Worm (Caenorhabditis elegans) whole organism, midembryonic: ENCODE data around the gene xol-1.

Source experiments
- T22C8.4 ChIP-seq: fragments of 200-800 bp; sonication (Bioruptor generic); IDR thresholded peaks from 2 replicates; pipeline ENCODE4 v1.3.6; 2022; ENCODE audit warnings: missing genetic modification characterization, missing compliant biosample characterization
- cog-1 ChIP-seq: sonication (generic microtip); optimal IDR thresholded peaks from 2 replicates; lab custom pipeline; 2016; ENCODE audit warnings: missing genetic modification characterization, missing compliant biosample characterization
- flt-1 ChIP-seq: fragments of 200-800 bp; sonication (Bioruptor generic); IDR thresholded peaks from 2 replicates; pipeline ENCODE4 v1.3.6; 2022; ENCODE audit warnings: missing genetic modification characterization, missing compliant biosample characterization
- klf-2 ChIP-seq: fragments of 200-800 bp; sonication (Bioruptor generic); conservative IDR thresholded peaks from 2 replicates; pipeline ENCODE4 v1.3.6; 2022; ENCODE audit warnings: missing genetic modification reagents, missing genetic modification characterization, missing compliant biosample characterization
- med-1 ChIP-seq: sonication (generic microtip); optimal IDR thresholded peaks from 2 replicates; lab custom pipeline; 2017; ENCODE audit warnings: missing genetic modification characterization, mild to moderate bottlenecking, missing compliant biosample characterization, antibody characterized with exemption, missing genetic modification reagents; ENCODE audit not compliant: insufficient read depth
- ref-1 ChIP-seq: fragments of 200-800 bp; sonication (Bioruptor generic); conservative IDR thresholded peaks from 2 replicates; pipeline ENCODE4 v1.3.6; 2022; ENCODE audit warnings: missing genetic modification reagents, missing genetic modification characterization, missing compliant biosample characterization
- tab-1 ChIP-seq: fragments of 200-800 bp; sonication (Bioruptor generic); IDR thresholded peaks from 2 replicates; pipeline ENCODE4 v1.3.6; 2022; ENCODE audit warnings: missing genetic modification characterization, missing compliant biosample characterization
- ztf-23 ChIP-seq: fragments of 200-800 bp; sonication (Bioruptor generic); IDR thresholded peaks from 2 replicates; pipeline ENCODE4 v1.3.6; 2022; ENCODE audit warnings: missing genetic modification reagents, missing genetic modification characterization, missing compliant biosample characterization
- ztf-29 ChIP-seq: fragments of 200-800 bp; sonication (Bioruptor generic); IDR thresholded peaks from 2 replicates; pipeline ENCODE4 v1.3.6; 2022; ENCODE audit warnings: missing genetic modification reagents, missing genetic modification characterization, missing compliant biosample characterization

xol-1 gene

ce11 chrX:8057791-8058270 lies 16.7 kb downstream of the xol-1 start, which contains the start of gene dim-1:
dim-1 (minus strand) TSS chrX:8058220.
- TF ChIP-seq T22C8.4 (GFP tag; lab: Robert Waterston, UW) (no peak), ref-1 (no peak), ztf-23 (no peak), cog-1 (no peak), tab-1 (no peak), ztf-29 (no peak), klf-2 (no peak), med-1 (GFP tag; lab: Kevin White, UChicago) (no peak), flt-1 (GFP tag; lab: Robert Waterston, UW) (no peak)

- no peak for TF ChIP-seq ref-1
- no peak for TF ChIP-seq T22C8.4 (GFP tag; lab: Robert Waterston, UW)
- no peak for TF ChIP-seq klf-2
- no peak for TF ChIP-seq med-1 (GFP tag; lab: Kevin White, UChicago)
- no peak for TF ChIP-seq tab-1
- TF ChIP-seq ztf-29 = no peak
- no peak for TF ChIP-seq ztf-23
Measured at ce11 chrX:8059999-8060398, 18.9 kb downstream of the xol-1 start.

ce11 chrX:8060823-8061222 lies 19.7 kb downstream of the xol-1 start, which contains the start of gene C18A11.3:
C18A11.3 (plus strand) TSS chrX:8061123.
- TF ChIP-seq T22C8.4 (GFP tag; lab: Robert Waterston, UW) (no peak), ztf-23 (no peak), med-1 (GFP tag; lab: Kevin White, UChicago) (no peak), cog-1 (no peak), flt-1 (GFP tag; lab: Robert Waterston, UW) (no peak), klf-2 (no peak), tab-1 (no peak), ref-1 (no peak), ztf-29 (no peak)

- TF ChIP-seq tab-1 (no peak), T22C8.4 (GFP tag; lab: Robert Waterston, UW) (no peak), ref-1 (no peak), flt-1 (GFP tag; lab: Robert Waterston, UW) (no peak), cog-1 (no peak), med-1 (GFP tag; lab: Kevin White, UChicago) (no peak), ztf-23 (no peak), ztf-29 (no peak)
Measured at ce11 chrX:8067268-8067667, 26.2 kb downstream of the xol-1 start, which contains the start of gene C18A11.2. C18A11.2 (plus strand) TSS chrX:8067568.

- TF ChIP-seq T22C8.4 (GFP tag; lab: Robert Waterston, UW) (no peak), ref-1 (no peak), tab-1 (no peak), med-1 (GFP tag; lab: Kevin White, UChicago) (no peak), ztf-29 (no peak), cog-1 (no peak), klf-2 (no peak), flt-1 (GFP tag; lab: Robert Waterston, UW) (no peak), ztf-23 (no peak)
Measured at ce11 chrX:8069293-8069692, 28.2 kb downstream of the xol-1 start, which contains the start of gene C18A11.1. C18A11.1 (plus strand) TSS chrX:8069328.

ce11 chrX:8074527-8074926 lies 33.4 kb downstream of the xol-1 start:
- TF ChIP-seq klf-2 = no peak
- TF ChIP-seq ztf-29 = no peak

ce11 chrX:8077748-8078147 lies 36.6 kb downstream of the xol-1 start, which contains the start of gene C46F2.1:
C46F2.1 (plus strand) TSS chrX:8078048.
- TF ChIP-seq klf-2 (no peak), ref-1 (no peak), cog-1 (no peak), med-1 (GFP tag; lab: Kevin White, UChicago) (no peak), T22C8.4 (GFP tag; lab: Robert Waterston, UW) (no peak), ztf-29 (no peak), tab-1 (no peak), flt-1 (GFP tag; lab: Robert Waterston, UW) (no peak), ztf-23 (no peak)

ce11 chrX:8078374-8078773 lies 37.3 kb downstream of the xol-1 start:
- no peak for TF ChIP-seq ref-1
- no peak for TF ChIP-seq ztf-23
- TF ChIP-seq klf-2 = no peak
- no peak for TF ChIP-seq cog-1
- TF ChIP-seq ztf-29 = no peak
- no peak for TF ChIP-seq med-1 (GFP tag; lab: Kevin White, UChicago)
- no peak for TF ChIP-seq T22C8.4 (GFP tag; lab: Robert Waterston, UW)
- no peak for TF ChIP-seq flt-1 (GFP tag; lab: Robert Waterston, UW)
- TF ChIP-seq tab-1 = no peak

ce11 chrX:8078899-8079298 lies 37.8 kb downstream of the xol-1 start:
- TF ChIP-seq klf-2 (no peak), ztf-23 (no peak)

ce11 chrX:8082703-8083102 lies 41.6 kb downstream of the xol-1 start:
- TF ChIP-seq tab-1 (no peak), ref-1 (no peak), klf-2 (no peak), T22C8.4 (GFP tag; lab: Robert Waterston, UW) (no peak), med-1 (GFP tag; lab: Kevin White, UChicago) (no peak), flt-1 (GFP tag; lab: Robert Waterston, UW) (no peak), cog-1 (no peak), ztf-29 (no peak)

- TF ChIP-seq ztf-29 (no peak), T22C8.4 (GFP tag; lab: Robert Waterston, UW) (no peak), tab-1 (no peak), ztf-23 (no peak)
Measured at ce11 chrX:8083330-8083729, 42.2 kb downstream of the xol-1 start.

ce11 chrX:8083919-8084318 lies 42.8 kb downstream of the xol-1 start, which contains the start of gene K07E3.4:
K07E3.4 (minus strand) TSS chrX:8084018.
- TF ChIP-seq klf-2 (no peak), cog-1 (no peak), flt-1 (GFP tag; lab: Robert Waterston, UW) (no peak)
